Worm (Caenorhabditis elegans) whole organism, midembryonic: ENCODE results near the gene sli-1.

ENCODE experiments used
- T22C8.4 ChIP-seq: fragments of 200-800 bp; sonication (Bioruptor generic); IDR thresholded peaks from 2 replicates; pipeline ENCODE4 v1.3.6; 2022; ENCODE audit warnings: missing genetic modification characterization, missing compliant biosample characterization
- klf-2 ChIP-seq: fragments of 200-800 bp; sonication (Bioruptor generic); conservative IDR thresholded peaks from 2 replicates; pipeline ENCODE4 v1.3.6; 2022; ENCODE audit warnings: missing genetic modification reagents, missing genetic modification characterization, missing compliant biosample characterization
- ztf-23 ChIP-seq: fragments of 200-800 bp; sonication (Bioruptor generic); IDR thresholded peaks from 2 replicates; pipeline ENCODE4 v1.3.6; 2022; ENCODE audit warnings: missing genetic modification reagents, missing genetic modification characterization, missing compliant biosample characterization

DNA sequence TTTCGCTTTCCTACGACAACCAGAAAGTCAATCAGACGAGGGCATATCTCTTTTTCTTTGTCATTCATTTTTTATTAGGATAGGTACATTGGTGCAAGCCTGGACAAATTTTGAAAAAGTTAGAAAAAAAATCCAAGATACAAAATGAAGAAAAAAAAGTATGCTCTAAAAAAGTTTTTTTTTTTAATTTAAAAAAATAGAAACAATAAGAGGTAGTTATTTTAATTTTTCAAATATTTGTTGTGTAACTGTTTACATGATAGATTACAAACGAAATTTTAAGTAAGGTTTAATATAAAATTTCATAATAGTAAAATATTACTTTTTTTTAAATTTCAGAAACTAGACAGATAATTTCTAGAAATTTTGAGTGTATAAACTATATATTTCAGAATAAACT lies 33.9 kb upstream of the sli-1 start, which contains the start of gene aex-3:
- TF ChIP-seq ztf-23 (GFP tag; lab: Robert Waterston, UW): no peak
- no peak for TF ChIP-seq klf-2 (GFP tag; lab: Robert Waterston, UW)
- TF ChIP-seq T22C8.4 (GFP tag; lab: Robert Waterston, UW): no peak
